Worm (Caenorhabditis elegans): ENCODE data around the gene pipp-4P.
"Not testable (repeated sequence)": the region's sequence is repeated elsewhere in the genome, so short reads cannot be mapped to it uniquely, and the experiment has no call there.

pipp-4P gene

DNA sequence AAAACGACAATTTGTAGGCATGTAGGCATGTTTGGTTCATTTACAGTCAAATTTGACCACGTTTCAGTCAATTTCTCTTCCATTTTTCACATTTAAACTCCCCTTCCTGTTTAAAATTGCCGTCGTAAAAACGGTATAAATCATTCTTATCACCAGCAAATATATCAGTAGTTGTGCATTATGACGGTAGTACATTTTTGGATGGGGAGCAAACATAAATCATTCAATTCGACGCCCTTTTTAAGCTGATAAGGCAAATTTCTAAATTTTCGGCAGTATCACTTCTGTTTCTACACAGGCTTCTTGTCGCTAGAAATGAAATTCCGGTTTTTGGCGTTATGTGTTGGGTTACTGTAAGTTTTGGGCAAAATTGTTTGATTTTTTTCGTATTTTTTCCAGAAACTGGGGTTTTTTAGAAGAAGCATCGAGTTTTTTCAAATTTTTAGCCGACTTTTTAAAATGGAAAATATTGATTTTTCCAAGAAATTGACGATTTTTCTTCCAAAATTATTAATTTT lies 22.8 kb downstream of the pipp-4P start, which contains the start of gene H34I24.2:
Gene H34I24.2 (plus strand): TSS at position 189 of the 518 bp plus-strand sequence.
- peak; percentile 23 for TF ChIP-seq elt-2 (tag; optimal IDR thresholded peaks at IDR 0.05)
- TF ChIP-seq pqm-1 (tag; optimal IDR thresholded peaks at IDR 0.05), result no peak

DNA sequence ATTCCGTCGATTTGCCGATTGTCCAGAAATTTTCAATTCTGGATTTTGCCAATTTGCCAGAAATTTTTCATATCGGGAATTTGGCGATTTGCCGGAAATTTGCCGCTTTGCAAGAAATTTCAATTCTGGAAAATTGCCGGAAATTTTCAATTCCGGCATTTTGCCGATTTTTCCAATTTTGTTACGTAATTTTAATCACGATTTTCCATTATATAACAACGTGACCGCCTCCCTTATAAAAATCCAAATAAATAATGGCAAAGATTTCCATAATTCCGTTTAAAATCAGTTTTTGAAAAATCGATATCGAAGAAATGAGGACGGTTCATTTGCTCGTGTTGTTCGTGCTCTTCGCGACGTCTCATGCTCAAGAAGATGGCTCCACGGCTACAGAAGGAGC lies 27.7 kb downstream of the pipp-4P start, which contains the start of gene H34I24.1:
Gene H34I24.1 (plus strand): TSS at position 301 of the 400 bp plus-strand sequence.
- TF ChIP-seq unc-62 (GFP tag; optimal IDR thresholded peaks at IDR 0.05); pqm-1 (tag; optimal IDR thresholded peaks at IDR 0.05); lsy-2 (tag; optimal IDR thresholded peaks at IDR 0.05): not testable (repeated sequence)

DNA sequence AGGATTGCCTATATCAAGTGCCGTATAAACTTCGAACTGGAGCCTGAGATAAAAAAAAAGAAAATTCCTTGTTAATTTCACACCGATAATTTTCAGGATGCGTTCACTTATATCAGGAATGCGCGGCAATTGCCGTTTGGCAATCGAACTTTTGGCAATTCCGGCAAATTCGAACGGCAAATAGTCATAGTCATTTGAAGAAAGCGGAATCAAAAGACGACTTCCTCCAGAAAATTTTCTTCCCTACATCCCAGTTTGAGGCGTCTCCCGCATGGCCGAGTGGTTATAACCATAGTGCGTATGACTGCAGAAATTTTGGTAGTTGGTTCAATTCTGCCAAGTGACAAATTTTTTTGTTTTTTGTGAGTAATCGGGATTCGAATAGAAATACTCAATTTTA lies 36.8 kb downstream of the pipp-4P start, which contains the start of gene F56F11.4:
Gene F56F11.4 (plus strand): TSS at position 301 of the 400 bp plus-strand sequence.
- no peak for TF ChIP-seq fkh-8 (tag; optimal IDR thresholded peaks at IDR 0.05)
- TF ChIP-seq pqm-1 (tag; optimal IDR thresholded peaks at IDR 0.05), result no peak
- no peak for TF ChIP-seq skn-1 (tag; optimal IDR thresholded peaks at IDR 0.05)
- no peak for TF ChIP-seq nhr-28 (tag; optimal IDR thresholded peaks at IDR 0.05)
- no peak for TF ChIP-seq F16B12.6 (tag; optimal IDR thresholded peaks at IDR 0.05)
- no peak for TF ChIP-seq hpl-2 (GFP tag; optimal IDR thresholded peaks at IDR 0.05)
- no peak for TF ChIP-seq ets-5 (GFP tag; IDR thresholded peaks at IDR 0.05)
- TF ChIP-seq ztf-11 (tag; optimal IDR thresholded peaks at IDR 0.05), result no peak
- no peak for TF ChIP-seq nhr-19 (GFP tag; conservative IDR thresholded peaks at IDR 0.05)
- TF ChIP-seq sup-37 (GFP tag; optimal IDR thresholded peaks at IDR 0.05), result no peak
- no peak for TF ChIP-seq lsy-2 (tag; optimal IDR thresholded peaks at IDR 0.05)
- no peak for TF ChIP-seq efl-1 (optimal IDR thresholded peaks at IDR 0.05)
- TF ChIP-seq efl-1 (GFP tag; optimal IDR thresholded peaks at IDR 0.05 in 1 of 2), result no peak
- TF ChIP-seq sptf-1 (tag; optimal IDR thresholded peaks at IDR 0.05), result no peak
- no peak for TF ChIP-seq unc-98 (GFP tag; IDR thresholded peaks at IDR 0.05)
- no peak for TF ChIP-seq nhr-84 (tag; optimal IDR thresholded peaks at IDR 0.05)
- no peak for TF ChIP-seq nhr-77 (tag; optimal IDR thresholded peaks at IDR 0.05)
- no peak for TF ChIP-seq aha-1 (tag; optimal IDR thresholded peaks at IDR 0.05)
- no peak for TF ChIP-seq rnt-1 (tag; optimal IDR thresholded peaks at IDR 0.05)

DNA sequence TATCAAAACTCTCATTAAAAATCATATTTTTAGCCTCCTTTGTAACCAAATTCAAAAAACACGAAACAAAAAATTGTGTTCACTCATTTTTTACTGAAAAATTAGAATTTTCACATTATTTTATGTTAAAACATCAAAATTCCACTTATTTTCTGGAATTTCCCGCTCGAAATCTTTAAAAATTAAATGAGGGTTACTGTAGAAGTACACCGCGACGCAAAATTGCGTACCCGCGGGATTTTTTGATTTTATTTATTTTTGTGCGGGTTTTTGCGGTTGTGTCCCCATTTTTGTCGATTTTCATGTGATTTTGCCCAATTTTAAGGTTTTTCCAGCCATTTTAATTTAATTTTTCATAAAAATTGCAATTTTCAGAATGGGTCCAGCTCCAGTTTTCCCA lies 39.3 kb downstream of the pipp-4P start:
- TF ChIP-seq lin-35 (GFP tag; optimal IDR thresholded peaks at IDR 0.05) (no peak), vab-15 (tag; optimal IDR thresholded peaks at IDR 0.05) (no peak), nhr-12 (tag; optimal IDR thresholded peaks at IDR 0.05) (no peak), C34B4.2 (tag; optimal IDR thresholded peaks at IDR 0.05) (no peak), fkh-10 (GFP tag; optimal IDR thresholded peaks at IDR 0.05) (no peak), nhr-11 (tag; optimal IDR thresholded peaks at IDR 0.05) (no peak), aly-2 (tag; optimal IDR thresholded peaks at IDR 0.05) (no peak), nhr-76 (tag; optimal IDR thresholded peaks at IDR 0.05) (no peak), sox-4 (tag; optimal IDR thresholded peaks at IDR 0.05) (no peak), tbx-2 (tag; optimal IDR thresholded peaks at IDR 0.05) (no peak), mep-1 (tag; optimal IDR thresholded peaks at IDR 0.05) (no peak)

DNA sequence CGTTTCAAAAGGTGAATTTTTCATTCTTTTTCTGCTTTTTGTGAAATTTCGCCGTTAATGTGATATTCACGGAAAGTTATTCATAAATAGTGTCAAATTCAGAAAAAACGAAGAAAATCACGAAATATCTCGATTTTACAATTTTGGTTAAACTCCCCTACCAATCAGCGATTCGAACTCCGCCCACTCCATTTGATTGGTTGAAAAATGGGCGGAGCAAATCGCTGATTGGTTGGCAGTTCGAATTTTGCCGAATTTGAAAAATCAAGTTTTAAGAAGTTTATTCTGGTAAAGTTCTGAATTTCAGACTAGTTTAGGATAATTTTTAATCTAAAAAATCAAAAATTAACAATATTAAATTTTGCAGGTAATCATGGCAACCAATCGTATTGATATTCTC lies 45.6 kb downstream of the pipp-4P start:
- no peak for TF ChIP-seq snpc-4 (tag; optimal IDR thresholded peaks at IDR 0.05)
- TF ChIP-seq nhr-20 (tag; optimal IDR thresholded peaks at IDR 0.05), result no peak
- no peak for TF ChIP-seq fos-1 (tag; optimal IDR thresholded peaks at IDR 0.05)
- TF ChIP-seq ceh-82 (tag; optimal IDR thresholded peaks at IDR 0.05), result no peak

Data from whole organism, L1 larva.